Worm (Caenorhabditis elegans) whole organism, L2 larva: Measurements from ENCODE around the gene Y73C8B.5.

Experiments
- C34F6.9 ChIP-seq: fragments of 150-350 bp; optimal IDR thresholded peaks from 2 replicates; lab custom pipeline; 2014; ENCODE audit warnings: missing biosample characterization, missing genetic modification characterization
- ZK546.5 ChIP-seq: sonication (generic microtip); optimal IDR thresholded peaks from 2 replicates; lab custom pipeline; 2017; ENCODE audit warnings: missing biosample characterization, missing genetic modification characterization
- aly-2 ChIP-seq: fragments of 150-350 bp; optimal IDR thresholded peaks from 2 replicates; lab custom pipeline; 2014; ENCODE audit warnings: missing biosample characterization, missing genetic modification characterization
- ama-1 ChIP-seq: fragments of 150-350 bp; optimal IDR thresholded peaks from 2 replicates; lab custom pipeline; 2018; ENCODE audit warnings: inconsistent platforms
- ceh-16 ChIP-seq: fragments of 150-350 bp; optimal IDR thresholded peaks from 2 replicates; lab custom pipeline; 2014; ENCODE audit warnings: missing biosample characterization, missing genetic modification characterization
- egl-27 ChIP-seq: sonication (generic microtip); optimal IDR thresholded peaks from 3 replicates; lab custom pipeline; 2017; ENCODE audit warnings: missing biosample characterization, missing genetic modification reagents, missing genetic modification characterization
- gmeb-1 ChIP-seq: fragments of 150-350 bp; optimal IDR thresholded peaks from 2 replicates; lab custom pipeline; 2014; ENCODE audit warnings: missing biosample characterization, missing genetic modification characterization
- lin-11 ChIP-seq: fragments of 150-350 bp; sonication (generic microtip); optimal IDR thresholded peaks from 2 replicates; lab custom pipeline; 2014; ENCODE audit warnings: missing biosample characterization, missing genetic modification characterization, inconsistent platforms, mixed read lengths
- lin-13 ChIP-seq: fragments of 150-350 bp; optimal IDR thresholded peaks from 2 replicates; lab custom pipeline; 2014; ENCODE audit warnings: missing biosample characterization, missing genetic modification reagents, missing genetic modification characterization
- nhr-10 ChIP-seq: sonication (generic microtip); optimal IDR thresholded peaks from 2 replicates; lab custom pipeline; 2017; ENCODE audit warnings: missing biosample characterization, missing genetic modification characterization
- nhr-237 ChIP-seq: fragments of 150-350 bp; optimal IDR thresholded peaks from 2 replicates; lab custom pipeline; 2014; ENCODE audit warnings: missing biosample characterization, missing genetic modification characterization
- nhr-77 ChIP-seq: fragments of 150-350 bp; optimal IDR thresholded peaks from 2 replicates; lab custom pipeline; 2014; ENCODE audit warnings: missing biosample characterization, missing genetic modification characterization
- skn-1 ChIP-seq: sonication (generic microtip); optimal IDR thresholded peaks from 2 replicates; lab custom pipeline; 2017; ENCODE audit warnings: missing biosample characterization, missing genetic modification characterization
- snpc-4 ChIP-seq: fragments of 150-350 bp; optimal IDR thresholded peaks from 2 replicates; lab custom pipeline; 2014; ENCODE audit warnings: missing biosample characterization, missing genetic modification characterization

DNA sequence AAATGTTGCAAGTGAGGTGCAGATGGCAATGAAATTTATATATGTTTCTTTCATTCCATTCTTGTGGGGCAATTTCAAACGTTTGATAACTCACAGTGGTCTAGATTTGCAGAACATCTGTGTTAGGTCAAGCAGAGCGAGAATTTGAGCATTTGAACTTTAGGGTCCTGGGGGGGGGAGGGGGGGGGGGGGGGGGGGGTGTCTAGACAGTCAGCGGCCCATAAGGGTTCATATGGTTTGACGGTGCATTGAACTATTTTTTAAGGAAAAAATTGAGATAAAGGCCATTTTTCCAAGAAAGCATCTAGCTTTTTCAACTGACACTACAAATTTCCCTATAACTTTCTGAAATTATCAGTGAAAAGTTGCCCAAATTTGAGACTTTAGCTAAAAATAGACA lies 11.2 kb upstream of the Y73C8B.5 start:
- TF ChIP-seq egl-27 (tag; lab: Kevin White, UChicago) (no peak), skn-1 (no peak), lin-11 (tag; lab: Kevin White, UChicago) (no peak), nhr-237 (tag; lab: Kevin White, UChicago) (no peak), ZK546.5 (tag; lab: Kevin White, UChicago) (no peak), nhr-77 (tag; lab: Kevin White, UChicago) (no peak), C34F6.9 (no peak), gmeb-1 (tag; lab: Kevin White, UChicago) (no peak), lin-13 (no peak), ama-1 (lab: Kevin White, UChicago) (no peak), ceh-16 (tag; lab: Kevin White, UChicago) (no peak), snpc-4 (tag; lab: Kevin White, UChicago) (no peak), nhr-10 (tag; lab: Kevin White, UChicago) (no peak), aly-2 (tag; lab: Kevin White, UChicago) (no peak)
